Worm (Caenorhabditis elegans) whole organism, L2 larva: ENCODE measurements around the gene sra-7.

Source experiments
- C34F6.9 ChIP-seq: fragments of 150-350 bp; optimal IDR thresholded peaks from 2 replicates; lab custom pipeline; 2014; ENCODE audit warnings: missing biosample characterization, missing genetic modification characterization
- F13H6.1 ChIP-seq: sonication (generic microtip); optimal IDR thresholded peaks from 2 replicates; lab custom pipeline; 2016; ENCODE audit warnings: missing genetic modification characterization, missing compliant biosample characterization
- R02D3.7 ChIP-seq: fragments of 150-350 bp; optimal IDR thresholded peaks from 2 replicates; lab custom pipeline; 2014; ENCODE audit warnings: missing biosample characterization, missing genetic modification characterization
- Y55F3AM.14 ChIP-seq: fragments of 200-800 bp; sonication (Bioruptor generic); optimal IDR thresholded peaks from 2 replicates; lab custom pipeline; 2018; ENCODE audit warnings: mild to moderate bottlenecking, missing genetic modification characterization, missing compliant biosample characterization
- aly-2 ChIP-seq: fragments of 150-350 bp; optimal IDR thresholded peaks from 2 replicates; lab custom pipeline; 2014; ENCODE audit warnings: missing biosample characterization, missing genetic modification characterization
- blmp-1 ChIP-seq: sonication (generic microtip); optimal IDR thresholded peaks from 2 replicates; lab custom pipeline; 2017; ENCODE audit warnings: missing genetic modification characterization, mild to moderate bottlenecking, missing compliant biosample characterization, antibody characterized with exemption, moderate library complexity; ENCODE audit not compliant: insufficient read depth
- ceh-82 ChIP-seq: fragments of 150-350 bp; optimal IDR thresholded peaks from 2 replicates; lab custom pipeline; 2014; ENCODE audit warnings: missing biosample characterization, missing genetic modification characterization
- crh-2 ChIP-seq: sonication (generic microtip); optimal IDR thresholded peaks from 2 replicates; lab custom pipeline; 2017; ENCODE audit warnings: missing biosample characterization, missing genetic modification characterization
- gmeb-1 ChIP-seq: fragments of 150-350 bp; optimal IDR thresholded peaks from 2 replicates; lab custom pipeline; 2014; ENCODE audit warnings: missing biosample characterization, missing genetic modification characterization
- lin-11 ChIP-seq: fragments of 150-350 bp; sonication (generic microtip); optimal IDR thresholded peaks from 2 replicates; lab custom pipeline; 2014; ENCODE audit warnings: missing biosample characterization, missing genetic modification characterization, inconsistent platforms, mixed read lengths
- lsy-2 ChIP-seq, 2 experiments: fragments of 150-350 bp in 1 of 2; sonication (generic microtip) in 1 of 2; optimal IDR thresholded peaks; 2 replicates each; lab custom pipeline; 2014 to 2017; ENCODE audit warnings: missing biosample characterization in 2 of 2, missing genetic modification characterization in 2 of 2
- nhr-11 ChIP-seq: fragments of 150-350 bp; optimal IDR thresholded peaks from 2 replicates; lab custom pipeline; 2014; ENCODE audit warnings: missing biosample characterization, missing genetic modification characterization
- nhr-129 ChIP-seq: fragments of 150-350 bp; optimal IDR thresholded peaks from 2 replicates; lab custom pipeline; 2014; ENCODE audit warnings: missing biosample characterization, missing genetic modification characterization
- nhr-21 ChIP-seq: fragments of 150-350 bp; optimal IDR thresholded peaks from 2 replicates; lab custom pipeline; 2014; ENCODE audit warnings: missing biosample characterization, missing genetic modification characterization
- nhr-25 ChIP-seq: fragments of 150-350 bp; sonication (generic microtip); optimal IDR thresholded peaks from 3 replicates; lab custom pipeline; 2014; ENCODE audit warnings: missing biosample characterization, missing genetic modification characterization
- ztf-1 ChIP-seq: fragments of 200-800 bp; sonication (Bioruptor generic); conservative IDR thresholded peaks from 2 replicates; pipeline ENCODE4 v1.3.6; 2022; ENCODE audit warnings: missing genetic modification characterization, missing compliant biosample characterization

Gene sra-7

ce11 chrII:9592737-9593136, 48.3 kb downstream of the sra-7 start, which contains the start of gene parp-2:
Gene parp-2, plus strand, starts transcription at chrII:9593037.
- TF ChIP-seq lsy-2 (tag; optimal IDR thresholded peaks at IDR 0.05; lab: Kevin White, UChicago): no peak
- no peak for TF ChIP-seq nhr-129
- no peak for TF ChIP-seq aly-2 (tag; lab: Kevin White, UChicago)
- TF ChIP-seq ztf-1 (GFP tag; lab: Robert Waterston, UW): no peak
- TF ChIP-seq R02D3.7: no peak
- no peak for TF ChIP-seq nhr-25 (tag; lab: Kevin White, UChicago)
- TF ChIP-seq nhr-11 (tag; lab: Kevin White, UChicago): no peak
- TF ChIP-seq blmp-1 (tag; lab: Kevin White, UChicago): no peak

- TF ChIP-seq F13H6.1 (tag; lab: Kevin White, UChicago) (no peak), gmeb-1 (tag; lab: Kevin White, UChicago) (no peak), lin-11 (tag; lab: Kevin White, UChicago) (no peak), ceh-82 (no peak), lsy-2 (tag; optimal IDR thresholded peaks at IDR 0.05; lab: Kevin White, UChicago) (no peak), nhr-21 (tag; lab: Kevin White, UChicago) (no peak), C34F6.9 (no peak), Y55F3AM.14 (no peak), crh-2 (no peak)
These were observed 50.4 kb downstream of the sra-7 start, which contains the start of gene E02H1.5 for ce11 chrII:9594924-9595323. Gene E02H1.5, plus strand, starts transcription at chrII:9595224.
